Worm (Caenorhabditis elegans) whole organism, young adult: Measurements from ENCODE around the gene ZK418.5.

Experiments
- F33H1.4 ChIP-seq: fragments of 200-800 bp; sonication (Bioruptor generic); IDR thresholded peaks from 2 replicates; pipeline ENCODE4 v1.3.6; 2022; ENCODE audit warnings: missing genetic modification reagents, missing genetic modification characterization, missing compliant biosample characterization
- F49E8.2 ChIP-seq: sonication (generic microtip); optimal IDR thresholded peaks from 3 replicates; lab custom pipeline; 2017; ENCODE audit warnings: missing genetic modification characterization, mild to moderate bottlenecking, missing compliant biosample characterization, antibody characterized with exemption, moderate library complexity; ENCODE audit not compliant: insufficient read depth
- F57A8.1 ChIP-seq: fragments of 200-800 bp; sonication (Bioruptor generic); optimal IDR thresholded peaks from 2 replicates; lab custom pipeline; 2018; ENCODE audit warnings: mild to moderate bottlenecking, missing genetic modification characterization, moderate library complexity, missing compliant biosample characterization
- ZK185.1 ChIP-seq: sonication (generic microtip); optimal IDR thresholded peaks from 2 replicates; lab custom pipeline; 2016; ENCODE audit warnings: mild to moderate bottlenecking, missing genetic modification characterization, missing compliant biosample characterization; ENCODE audit not compliant: poor library complexity, severe bottlenecking
- ama-1 ChIP-seq, 3 experiments: fragments of 150-350 bp in 1 of 3; sonication (generic microtip) in 2 of 3; optimal IDR thresholded peaks; 2 replicates each; lab custom pipeline; 2014 to 2018; ENCODE audit warnings: missing biosample characterization in 2 of 3, missing genetic modification characterization in 2 of 3, missing genetic modification reagents in 2 of 3
- ccch-3 ChIP-seq: fragments of 200-800 bp; sonication (Bioruptor generic); optimal IDR thresholded peaks from 2 replicates; lab custom pipeline; 2018; ENCODE audit warnings: mild to moderate bottlenecking, missing genetic modification characterization, missing compliant biosample characterization
- die-1 ChIP-seq: sonication (generic microtip); optimal IDR thresholded peaks from 2 replicates; lab custom pipeline; 2016; ENCODE audit warnings: missing genotype, mild to moderate bottlenecking, missing genetic modification characterization, missing compliant biosample characterization
- dpff-1 ChIP-seq: sonication (generic microtip); optimal IDR thresholded peaks from 2 replicates; lab custom pipeline; 2017; ENCODE audit warnings: mild to moderate bottlenecking, missing genetic modification characterization, missing compliant biosample characterization
- dpl-1 ChIP-seq: fragments of 150-350 bp; optimal IDR thresholded peaks from 2 replicates; lab custom pipeline; 2014; ENCODE audit warnings: missing biosample characterization, missing genetic modification reagents, missing genetic modification characterization
- nfya-1 ChIP-seq: sonication (generic microtip); optimal IDR thresholded peaks from 2 replicates; lab custom pipeline; 2017; ENCODE audit warnings: antibody characterized with exemption, missing compliant biosample characterization, missing genetic modification characterization, borderline replicate concordance; ENCODE audit not compliant: insufficient read depth
- nhr-80 ChIP-seq: sonication (generic microtip); optimal IDR thresholded peaks from 2 replicates; lab custom pipeline; 2016; ENCODE audit warnings: missing genetic modification characterization, missing compliant biosample characterization
- rec-8 ChIP-seq, 2 experiments: sonication (generic microtip); optimal IDR thresholded peaks; 2 replicates each; lab custom pipeline; 2016; ENCODE audit warnings: mild to moderate bottlenecking in 2 of 2, missing genetic modification characterization in 2 of 2, missing genetic modification reagents in 2 of 2, missing genotype in 2 of 2, missing biosample characterization in 1 of 2, missing compliant biosample characterization in 1 of 2, moderate library complexity in 1 of 2
- unc-62 ChIP-seq: fragments of 150-350 bp; optimal IDR thresholded peaks from 2 replicates; lab custom pipeline; 2014; ENCODE audit warnings: missing biosample characterization, missing genetic modification reagents, missing genetic modification characterization

ce11 chrIII:7064185-7064584 lies 9.5 kb downstream of the ZK418.5 start, which contains the start of gene R01H2.4:
- TF ChIP-seq F49E8.2 (no peak), unc-62 (no peak), ZK185.1 (tag; lab: Kevin White, UChicago) (no peak), rec-8 (tag; optimal IDR thresholded peaks at IDR 0.05; lab: Kevin White, UChicago) (no peak), dpl-1 (GFP tag; lab: Kevin White, UChicago) (no peak), dpff-1 (no peak), nhr-80 (tag; lab: Kevin White, UChicago) (no peak), nfya-1 (tag; lab: Kevin White, UChicago) (no peak), ama-1 (optimal IDR thresholded peaks at IDR 0.05; lab: Kevin White, UChicago) (no peak), ama-1 (GFP tag; optimal IDR thresholded peaks at IDR 0.05; lab: Kevin White, UChicago) (no peak), die-1 (tag; lab: Kevin White, UChicago) (no peak), ccch-3 (GFP tag; lab: Kevin White, UChicago) (no peak), F57A8.1 (GFP tag; lab: Kevin White, UChicago) (no peak), F33H1.4 (GFP tag; lab: Robert Waterston, UW) (no peak)
